Worm (Caenorhabditis elegans) whole organism, late embryonic: Measurements from ENCODE around the gene ifc-1.

Experiments used
- K09A11.1 ChIP-seq: sonication (generic microtip); optimal IDR thresholded peaks from 2 replicates; lab custom pipeline; 2017; ENCODE audit warnings: antibody characterized with exemption, mild to moderate bottlenecking, missing genetic modification characterization, missing compliant biosample characterization; ENCODE audit not compliant: insufficient read depth
- ama-1 ChIP-seq: fragments of 150-350 bp; optimal IDR thresholded peaks from 2 replicates; lab custom pipeline; 2014
- ceh-48 ChIP-seq: sonication (generic microtip); optimal IDR thresholded peaks from 2 replicates; lab custom pipeline; 2016; ENCODE audit warnings: missing genetic modification characterization, inconsistent platforms, missing compliant biosample characterization
- dve-1 ChIP-seq: sonication (generic microtip); optimal IDR thresholded peaks from 2 replicates; lab custom pipeline; 2017; ENCODE audit warnings: antibody characterized with exemption, mild to moderate bottlenecking, missing genetic modification characterization, missing compliant biosample characterization
- ets-4 ChIP-seq: sonication (generic microtip); optimal IDR thresholded peaks from 2 replicates; lab custom pipeline; 2016; ENCODE audit warnings: missing genetic modification characterization, missing compliant biosample characterization
- hlh-8 ChIP-seq: sonication (generic microtip); optimal IDR thresholded peaks from 2 replicates; lab custom pipeline; 2016; ENCODE audit warnings: missing genotype, missing genetic modification characterization, missing compliant biosample characterization
- lim-6 ChIP-seq: sonication (generic microtip); optimal IDR thresholded peaks from 2 replicates; lab custom pipeline; 2016; ENCODE audit warnings: missing genetic modification characterization, missing compliant biosample characterization
- nhr-11 ChIP-seq: fragments of 150-350 bp; optimal IDR thresholded peaks from 2 replicates; lab custom pipeline; 2014; ENCODE audit warnings: missing biosample characterization, missing genetic modification characterization
- odd-2 ChIP-seq: sonication (generic microtip); optimal IDR thresholded peaks from 2 replicates; lab custom pipeline; 2017; ENCODE audit warnings: antibody characterized with exemption, mild to moderate bottlenecking, missing genetic modification characterization, missing compliant biosample characterization
- ref-2 ChIP-seq: sonication (generic microtip); optimal IDR thresholded peaks from 2 replicates; lab custom pipeline; 2016; ENCODE audit warnings: missing genetic modification characterization, missing compliant biosample characterization
- tbx-2 ChIP-seq: sonication (generic microtip); optimal IDR thresholded peaks from 2 replicates; lab custom pipeline; 2016; ENCODE audit warnings: missing genetic modification characterization, missing compliant biosample characterization

- TF ChIP-seq ama-1 (no peak), ref-2 (tag; lab: Kevin White, UChicago) (no peak), ets-4 (tag; lab: Kevin White, UChicago) (no peak), odd-2 (no peak), hlh-8 (tag; lab: Kevin White, UChicago) (no peak), ceh-48 (no peak), lim-6 (tag; lab: Kevin White, UChicago) (no peak), K09A11.1 (no peak), dve-1 (tag; lab: Kevin White, UChicago) (no peak), nhr-11 (tag; lab: Kevin White, UChicago) (no peak), tbx-2 (tag; lab: Kevin White, UChicago) (no peak)
Observed at ce11 chrV:2920125-2920524, 38.9 kb downstream of the ifc-1 start.
